Worm (Caenorhabditis elegans) whole organism, midembryonic: ENCODE data around the gene rol-1.

Experiments used
- T22C8.4 ChIP-seq: fragments of 200-800 bp; sonication (Bioruptor generic); IDR thresholded peaks from 2 replicates; pipeline ENCODE4 v1.3.6; 2022; ENCODE audit warnings: missing genetic modification characterization, missing compliant biosample characterization
- cog-1 ChIP-seq: sonication (generic microtip); optimal IDR thresholded peaks from 2 replicates; lab custom pipeline; 2016; ENCODE audit warnings: missing genetic modification characterization, missing compliant biosample characterization
- flt-1 ChIP-seq: fragments of 200-800 bp; sonication (Bioruptor generic); IDR thresholded peaks from 2 replicates; pipeline ENCODE4 v1.3.6; 2022; ENCODE audit warnings: missing genetic modification characterization, missing compliant biosample characterization
- ref-1 ChIP-seq: fragments of 200-800 bp; sonication (Bioruptor generic); conservative IDR thresholded peaks from 2 replicates; pipeline ENCODE4 v1.3.6; 2022; ENCODE audit warnings: missing genetic modification reagents, missing genetic modification characterization, missing compliant biosample characterization
- ztf-23 ChIP-seq: fragments of 200-800 bp; sonication (Bioruptor generic); IDR thresholded peaks from 2 replicates; pipeline ENCODE4 v1.3.6; 2022; ENCODE audit warnings: missing genetic modification reagents, missing genetic modification characterization, missing compliant biosample characterization
- ztf-29 ChIP-seq: fragments of 200-800 bp; sonication (Bioruptor generic); IDR thresholded peaks from 2 replicates; pipeline ENCODE4 v1.3.6; 2022; ENCODE audit warnings: missing genetic modification reagents, missing genetic modification characterization, missing compliant biosample characterization

DNA sequence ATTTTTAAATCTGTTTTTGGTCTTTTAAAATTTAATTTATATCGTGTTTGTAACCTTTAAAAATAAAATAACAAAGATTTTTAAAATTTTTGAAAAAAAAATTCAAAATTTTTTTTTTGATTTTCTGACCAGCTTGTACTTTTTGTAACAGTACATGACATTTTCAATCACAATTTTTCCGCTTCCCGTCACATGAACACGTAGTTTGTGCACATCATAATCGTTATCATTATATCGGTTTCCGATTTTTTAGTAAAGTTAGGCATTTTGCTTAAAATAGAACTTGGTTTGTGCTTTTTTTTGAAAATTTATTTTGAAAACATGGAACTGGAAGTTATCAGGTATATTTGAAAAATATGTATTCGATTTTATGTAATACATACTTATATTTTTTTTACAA, 14.4 kb downstream of the rol-1 start:
- TF ChIP-seq flt-1 (GFP tag; lab: Robert Waterston, UW) (no peak), ztf-29 (GFP tag; lab: Robert Waterston, UW) (no peak), T22C8.4 (GFP tag; lab: Robert Waterston, UW) (no peak), cog-1 (tag; lab: Kevin White, UChicago) (no peak), ztf-23 (no peak), ref-1 (GFP tag; lab: Robert Waterston, UW) (no peak)
